Fruit fly (Drosophila melanogaster) whole organism, embryonic: ENCODE data around the gene CG12438.

ENCODE experiments used
- Abd-B ChIP-seq: fragments of 200-800 bp; sonication (Bioruptor generic); optimal IDR thresholded peaks from 2 replicates; lab custom pipeline; 2018; ENCODE audit warnings: missing biosample characterization, mild to moderate bottlenecking, missing genetic modification characterization, moderate library complexity
- CG10431 ChIP-seq: fragments of 200-800 bp; sonication (Bioruptor generic); optimal IDR thresholded peaks from 3 replicates; lab custom pipeline; 2018; ENCODE audit warnings: missing biosample characterization, mild to moderate bottlenecking, missing genetic modification characterization
- CG10462 ChIP-seq: fragments of 200-800 bp; sonication (Bioruptor generic); optimal IDR thresholded peaks from 2 replicates; lab custom pipeline; 2016; ENCODE audit warnings: missing biosample characterization, missing genetic modification characterization
- CG11456 ChIP-seq: fragments of 200-800 bp; sonication (Bioruptor generic); IDR thresholded peaks from 3 replicates; pipeline ENCODE4 v1.3.6; 2022; ENCODE audit warnings: missing biosample characterization, missing genetic modification characterization
- CG11504 ChIP-seq: fragments of 200-800 bp; sonication (Bioruptor generic); optimal IDR thresholded peaks from 3 replicates; lab custom pipeline; 2019; ENCODE audit warnings: missing biosample characterization, mild to moderate bottlenecking, missing genetic modification characterization, moderate library complexity
- CG13123 ChIP-seq: fragments of 200-800 bp; sonication (Bioruptor generic); optimal IDR thresholded peaks from 2 replicates; lab custom pipeline; 2016; ENCODE audit warnings: missing biosample characterization, missing genetic modification characterization
- CG14014 ChIP-seq: fragments of 200-800 bp; sonication (Bioruptor generic); IDR thresholded peaks from 2 replicates; pipeline ENCODE4 v1.3.6; 2022; ENCODE audit warnings: missing biosample characterization, missing genetic modification characterization
- CG14050 ChIP-seq: fragments of 200-800 bp; sonication (Bioruptor generic); IDR thresholded peaks from 3 replicates; pipeline ENCODE4 v1.3.6; 2022; ENCODE audit warnings: missing biosample characterization, missing genetic modification characterization
- CG15073 ChIP-seq: fragments of 200-800 bp; sonication (Bioruptor generic); optimal IDR thresholded peaks from 2 replicates; lab custom pipeline; 2016; ENCODE audit warnings: missing biosample characterization, missing genetic modification characterization
- CG15514 ChIP-seq: fragments of 200-800 bp; sonication (Bioruptor generic); optimal IDR thresholded peaks from 3 replicates; lab custom pipeline; 2017; ENCODE audit warnings: missing biosample characterization, missing genetic modification characterization, mild to moderate bottlenecking, moderate library complexity, missing genetic modification reagents
- CG17568 ChIP-seq: fragments of 200-800 bp; sonication (Bioruptor generic); optimal IDR thresholded peaks from 2 replicates; lab custom pipeline; 2018; ENCODE audit warnings: missing biosample characterization, mild to moderate bottlenecking, missing genetic modification characterization, moderate library complexity
- CG3726 ChIP-seq: fragments of 200-800 bp; sonication (Bioruptor generic); IDR thresholded peaks from 3 replicates; pipeline ENCODE4, ENCODE4 v1.3.6; 2022; ENCODE audit warnings: missing biosample characterization, missing genetic modification characterization
- CG3995 ChIP-seq: fragments of 200-800 bp; sonication (Bioruptor generic); optimal IDR thresholded peaks from 3 replicates; lab custom pipeline; 2016; ENCODE audit warnings: missing biosample characterization, missing genetic modification characterization
- CG4424 ChIP-seq: fragments of 200-800 bp; sonication (Bioruptor generic); optimal IDR thresholded peaks from 3 replicates; lab custom pipeline; 2016; ENCODE audit warnings: missing biosample characterization, missing genetic modification characterization
- CG7745 ChIP-seq: fragments of 200-800 bp; sonication (Bioruptor generic); optimal IDR thresholded peaks from 2 replicates; lab custom pipeline; 2018; ENCODE audit warnings: missing biosample characterization, mild to moderate bottlenecking, missing genetic modification characterization, moderate library complexity
- CG8359 ChIP-seq: fragments of 200-800 bp; sonication (Bioruptor generic); optimal IDR thresholded peaks from 2 replicates; lab custom pipeline; 2017; ENCODE audit warnings: missing biosample characterization, mild to moderate bottlenecking, missing genetic modification characterization, borderline replicate concordance
- CG9215 ChIP-seq: fragments of 200-800 bp; sonication (Bioruptor generic); IDR thresholded peaks from 2 replicates; pipeline ENCODE4 v1.3.6; 2022; ENCODE audit warnings: missing biosample characterization, missing genetic modification characterization
- CG9876 ChIP-seq: fragments of 200-800 bp; sonication (Bioruptor generic); optimal IDR thresholded peaks from 2 replicates; lab custom pipeline; 2016; ENCODE audit warnings: missing biosample characterization, missing genetic modification characterization
- CTCF ChIP-seq: fragments of 200-800 bp; sonication (Bioruptor generic); optimal IDR thresholded peaks from 2 replicates; lab custom pipeline; 2017; ENCODE audit warnings: missing biosample characterization, mild to moderate bottlenecking, missing genetic modification characterization, moderate library complexity
- Dip3 ChIP-seq: fragments of 200-800 bp; sonication (Bioruptor generic); optimal IDR thresholded peaks from 3 replicates; lab custom pipeline; 2016; ENCODE audit warnings: missing biosample characterization, missing genetic modification characterization
- HHEX ChIP-seq: fragments of 200-800 bp; sonication (Bioruptor generic); optimal IDR thresholded peaks from 3 replicates; lab custom pipeline; 2017; ENCODE audit warnings: missing biosample characterization, mild to moderate bottlenecking, missing genetic modification characterization, missing genetic modification reagents
- HLH4C ChIP-seq: fragments of 200-800 bp; sonication (Bioruptor generic); IDR thresholded peaks from 3 replicates; pipeline ENCODE4 v1.3.6; 2022; ENCODE audit warnings: missing biosample characterization, missing genetic modification characterization; ENCODE audit not compliant: partially characterized antibody
- Hey ChIP-seq: fragments of 200-800 bp; sonication (Bioruptor generic); optimal IDR thresholded peaks from 3 replicates; lab custom pipeline; 2018; ENCODE audit warnings: missing biosample characterization, mild to moderate bottlenecking, missing genetic modification characterization
- MBD-R2 ChIP-seq: fragments of 200-800 bp; sonication (Bioruptor generic); IDR thresholded peaks from 2 replicates; pipeline ENCODE4 v1.3.6; 2022; ENCODE audit warnings: missing biosample characterization, missing genetic modification characterization
- MESR4 ChIP-seq: fragments of 200-800 bp; sonication (Bioruptor generic); optimal IDR thresholded peaks from 2 replicates; lab custom pipeline; 2018; ENCODE audit warnings: missing biosample characterization, mild to moderate bottlenecking, missing genetic modification characterization, moderate library complexity
- Meics ChIP-seq: fragments of 200-800 bp; sonication (Bioruptor generic); optimal IDR thresholded peaks from 2 replicates; lab custom pipeline; 2017; ENCODE audit warnings: missing biosample characterization, mild to moderate bottlenecking, missing genetic modification characterization
- Myb ChIP-seq: fragments of 200-800 bp; sonication (Bioruptor generic); optimal IDR thresholded peaks from 2 replicates; lab custom pipeline; 2016; ENCODE audit warnings: missing biosample characterization, missing genetic modification characterization
- NK7.1 ChIP-seq: fragments of 200-800 bp; sonication (Bioruptor generic); optimal IDR thresholded peaks from 3 replicates; lab custom pipeline; 2016; ENCODE audit warnings: missing biosample characterization, missing genetic modification characterization
- Neu2 ChIP-seq: fragments of 200-800 bp; sonication (Bioruptor generic); optimal IDR thresholded peaks from 3 replicates; lab custom pipeline; 2016; ENCODE audit warnings: missing biosample characterization, missing genetic modification characterization, borderline replicate concordance
- Nf-YA ChIP-seq: fragments of 200-800 bp; sonication (Bioruptor generic); IDR thresholded peaks from 2 replicates; pipeline ENCODE4 v1.3.6; 2022; ENCODE audit warnings: missing biosample characterization, missing genetic modification characterization
- Oaz ChIP-seq: fragments of 200-800 bp; sonication (Bioruptor generic); IDR thresholded peaks from 2 replicates; pipeline ENCODE4 v1.3.6; 2022; ENCODE audit warnings: missing biosample characterization, missing genetic modification characterization
- Trl ChIP-seq, 3 experiments: fragments of >200 bp in 2 of 3; fragments of 200-800 bp in 1 of 3; sonication (Bioruptor generic) in 1 of 3; optimal IDR thresholded peaks; 2 replicates in 1 of 3; 3 replicates in 2 of 3; lab custom pipeline; 2016 to 2017; ENCODE audit warnings: missing biosample characterization in 1 of 3, missing genetic modification characterization in 1 of 3
- az2 ChIP-seq: fragments of 200-800 bp; sonication (Bioruptor generic); optimal IDR thresholded peaks from 3 replicates; lab custom pipeline; 2016; ENCODE audit warnings: missing biosample characterization, missing genetic modification characterization
- cad ChIP-seq: fragments of >200 bp; optimal IDR thresholded peaks from 2 replicates; lab custom pipeline; 2017; ENCODE audit warnings: missing biosample characterization, missing genetic modification characterization
- croc ChIP-seq: fragments of 200-800 bp; sonication (Bioruptor generic); conservative IDR thresholded peaks from 3 replicates; pipeline ENCODE4 v1.3.6; 2022; ENCODE audit warnings: missing biosample characterization, missing genetic modification characterization
- disco-r ChIP-seq: fragments of 200-800 bp; sonication (Bioruptor generic); optimal IDR thresholded peaks from 2 replicates; lab custom pipeline; 2016; ENCODE audit warnings: missing biosample characterization, missing genetic modification characterization
- ems ChIP-seq: fragments of 200-800 bp; sonication (Bioruptor generic); optimal IDR thresholded peaks from 3 replicates; lab custom pipeline; 2016; ENCODE audit warnings: missing biosample characterization, missing genetic modification characterization
- eve ChIP-seq, 2 experiments: fragments of >200 bp; optimal IDR thresholded peaks; 2 replicates each; lab custom pipeline; 2017; ENCODE audit warnings: missing biosample characterization in 2 of 2, missing genetic modification characterization in 2 of 2
- gcm ChIP-seq: fragments of 200-800 bp; sonication (Bioruptor generic); optimal IDR thresholded peaks from 2 replicates; lab custom pipeline; 2019; ENCODE audit warnings: missing biosample characterization, mild to moderate bottlenecking, missing genetic modification characterization, moderate library complexity
- her ChIP-seq: fragments of 200-800 bp; sonication (Bioruptor generic); optimal IDR thresholded peaks from 2 replicates; lab custom pipeline; 2016; ENCODE audit warnings: missing biosample characterization, missing genetic modification characterization
- ind ChIP-seq: fragments of 200-800 bp; sonication (Bioruptor generic); optimal IDR thresholded peaks from 3 replicates; lab custom pipeline; 2016; ENCODE audit warnings: missing biosample characterization, missing genetic modification characterization
- klu ChIP-seq: fragments of 200-800 bp; sonication (Bioruptor generic); IDR thresholded peaks from 2 replicates; pipeline ENCODE4 v1.3.6; 2022; ENCODE audit warnings: missing biosample characterization, missing genetic modification characterization
- lab ChIP-seq: fragments of 200-800 bp; sonication (Bioruptor generic); optimal IDR thresholded peaks from 3 replicates; lab custom pipeline; 2017; ENCODE audit warnings: missing biosample characterization, missing genetic modification characterization, mild to moderate bottlenecking, moderate library complexity, missing genetic modification reagents
- nau ChIP-seq: fragments of 200-800 bp; sonication (Bioruptor generic); optimal IDR thresholded peaks from 3 replicates; lab custom pipeline; 2017; ENCODE audit warnings: missing biosample characterization, mild to moderate bottlenecking, missing genetic modification characterization, missing genetic modification reagents
- oc ChIP-seq: fragments of 200-800 bp; sonication (Bioruptor generic); optimal IDR thresholded peaks from 2 replicates; lab custom pipeline; 2018; ENCODE audit warnings: missing biosample characterization, mild to moderate bottlenecking, missing genetic modification characterization, moderate library complexity
- p53 ChIP-seq: fragments of 200-800 bp; sonication (Bioruptor generic); optimal IDR thresholded peaks from 2 replicates; lab custom pipeline; 2016; ENCODE audit warnings: missing biosample characterization, missing genetic modification characterization
- pfk ChIP-seq: fragments of 200-800 bp; sonication (Bioruptor generic); optimal IDR thresholded peaks from 2 replicates; lab custom pipeline; 2018; ENCODE audit warnings: missing biosample characterization, mild to moderate bottlenecking, missing genetic modification characterization, moderate library complexity
- scrt ChIP-seq: fragments of 200-800 bp; sonication (Bioruptor generic); optimal IDR thresholded peaks from 2 replicates; lab custom pipeline; 2018; ENCODE audit warnings: missing biosample characterization, mild to moderate bottlenecking, missing genetic modification characterization, moderate library complexity
- sna ChIP-seq: fragments of 200-800 bp; sonication (Bioruptor generic); IDR thresholded peaks from 2 replicates; pipeline ENCODE4 v1.3.6; 2022; ENCODE audit warnings: missing biosample characterization, missing genetic modification characterization; ENCODE audit not compliant: partially characterized antibody
- sug ChIP-seq: fragments of 200-800 bp; optimal IDR thresholded peaks from 2 replicates; lab custom pipeline; 2019; ENCODE audit warnings: missing biosample characterization, mild to moderate bottlenecking, missing genetic modification characterization, moderate library complexity
- tll ChIP-seq, 2 experiments: fragments of 200-800 bp in 1 of 2; fragments of >200 bp in 1 of 2; sonication (Bioruptor generic) in 1 of 2; optimal IDR thresholded peaks; 2 replicates each; lab custom pipeline; 2017 to 2019; ENCODE audit warnings: missing biosample characterization in 2 of 2, missing genetic modification characterization in 2 of 2, mild to moderate bottlenecking in 1 of 2, moderate library complexity in 1 of 2
- zfh2 ChIP-seq: fragments of 200-800 bp; sonication (Bioruptor generic); optimal IDR thresholded peaks from 2 replicates; lab custom pipeline; 2016; ENCODE audit warnings: missing biosample characterization, missing genetic modification characterization

Gene CG12438

dm6 chr2L:8732702-8733101, 19.4 kb upstream of the CG12438 start (continued):
- TF ChIP-seq her (GFP tag; lab: Kevin White, UChicago) (no peak), Myb (no peak), CG7745 (tag; lab: Kevin White, UChicago) (no peak), scrt (GFP tag; lab: Kevin White, UChicago) (no peak), Neu2 (no peak), HHEX (GFP tag; lab: Kevin White, UChicago) (no peak), CG15514 (GFP tag; lab: Kevin White, UChicago) (no peak), CG17568 (GFP tag; lab: Kevin White, UChicago) (no peak), eve (GFP tag; optimal IDR thresholded peaks at IDR 0.05; lab: Kevin White, UChicago) (no peak), ind (GFP tag; lab: Kevin White, UChicago) (peak; percentile 32), az2 (GFP tag; lab: Kevin White, UChicago) (peak; percentile 1), CG3995 (no peak), Oaz (GFP tag; lab: Robert Waterston, UW) (no peak), Trl (optimal IDR thresholded peaks at IDR 0.05; lab: Kevin White, UChicago) (no peak), Trl (GFP tag; optimal IDR thresholded peaks at IDR 0.05; lab: Kevin White, UChicago) (no peak), Dip3 (GFP tag; lab: Kevin White, UChicago) (no peak), CG9215 (GFP tag; lab: Robert Waterston, UW) (no peak), zfh2 (GFP tag; lab: Kevin White, UChicago) (peak; percentile 33), Hey (no peak), CG11504 (tag; lab: Kevin White, UChicago) (peak; percentile 65), sna (GFP tag; lab: Robert Waterston, UW) (no peak), MBD-R2 (GFP tag; lab: Robert Waterston, UW) (no peak), CG14014 (GFP tag; lab: Robert Waterston, UW) (no peak), CG4424 (GFP tag; lab: Kevin White, UChicago) (no peak), tll (GFP tag; optimal IDR thresholded peaks at IDR 0.05; lab: Kevin White, UChicago) (no peak), cad (no peak), CG3726 (no peak), CG8359 (GFP tag; lab: Kevin White, UChicago) (no peak), sug (tag; lab: Kevin White, UChicago) (no peak), oc (tag; lab: Kevin White, UChicago) (no peak), croc (GFP tag; lab: Robert Waterston, UW) (no peak), NK7.1 (GFP tag; lab: Kevin White, UChicago) (no peak), HLH4C (peak; percentile 44; the same call in 1 of the 3 replicates), ems (GFP tag; lab: Kevin White, UChicago) (no peak), klu (no peak), CG9876 (GFP tag; lab: Kevin White, UChicago) (no peak), lab (GFP tag; lab: Kevin White, UChicago) (peak; percentile 51), nau (GFP tag; lab: Kevin White, UChicago) (no peak), Nf-YA (GFP tag; lab: Robert Waterston, UW) (peak; percentile 33; the same call in 1 of the 2 replicates), CG10431 (GFP tag; lab: Kevin White, UChicago) (no peak), disco-r (GFP tag; lab: Kevin White, UChicago) (no peak), CG15073 (GFP tag; lab: Kevin White, UChicago) (no peak), CG10462 (GFP tag; lab: Kevin White, UChicago) (no peak), gcm (GFP tag; lab: Kevin White, UChicago) (no peak), Meics (no peak), pfk (GFP tag; lab: Kevin White, UChicago) (no peak), MESR4 (GFP tag; lab: Kevin White, UChicago) (no peak), CG14050 (GFP tag; lab: Robert Waterston, UW) (no peak), Abd-B (GFP tag; lab: Kevin White, UChicago) (peak; percentile 53), CG11456 (GFP tag; lab: Robert Waterston, UW) (no peak), CG13123 (no peak), p53 (GFP tag; lab: Kevin White, UChicago) (no peak), CTCF (GFP tag; lab: Kevin White, UChicago) (no peak)
